Fruit fly (Drosophila melanogaster) whole organism, embryonic: ENCODE measurements around the gene al.
A peak's percentile ranks its signal among the peaks of the same experiment; 100 is the strongest.

ENCODE experiments used
- CG10431 ChIP-seq: fragments of 200-800 bp; sonication (Bioruptor generic); optimal IDR thresholded peaks from 3 replicates; lab custom pipeline; 2018; ENCODE audit warnings: missing biosample characterization, mild to moderate bottlenecking, missing genetic modification characterization
- CG11398 ChIP-seq: fragments of 200-800 bp; sonication (Bioruptor generic); optimal IDR thresholded peaks from 2 replicates; lab custom pipeline; 2016; ENCODE audit warnings: missing biosample characterization, missing genetic modification characterization
- CG12659 ChIP-seq: fragments of 200-800 bp; sonication (Bioruptor generic); optimal IDR thresholded peaks from 3 replicates; lab custom pipeline; 2017; ENCODE audit warnings: mild to moderate bottlenecking, missing biosample characterization, missing genetic modification reagents, missing genetic modification characterization
- CG15269 ChIP-seq: fragments of 200-800 bp; sonication (Bioruptor generic); optimal IDR thresholded peaks from 2 replicates; lab custom pipeline; 2018; ENCODE audit warnings: missing biosample characterization, mild to moderate bottlenecking, missing genetic modification characterization, moderate library complexity
- CG1529 ChIP-seq: fragments of 200-800 bp; sonication (Bioruptor generic); optimal IDR thresholded peaks from 3 replicates; lab custom pipeline; 2018; ENCODE audit warnings: missing biosample characterization, missing genetic modification characterization
- CG17328 ChIP-seq: fragments of 200-800 bp; sonication (Bioruptor generic); IDR thresholded peaks from 2 replicates; pipeline ENCODE4 v1.3.6; 2022; ENCODE audit warnings: missing biosample characterization, missing genetic modification characterization
- CG17361 ChIP-seq: fragments of 200-800 bp; sonication (Bioruptor generic); IDR thresholded peaks from 3 replicates; pipeline ENCODE4 v1.3.6; 2022; ENCODE audit warnings: missing biosample characterization, missing genetic modification characterization
- CG17568 ChIP-seq: fragments of 200-800 bp; sonication (Bioruptor generic); optimal IDR thresholded peaks from 2 replicates; lab custom pipeline; 2018; ENCODE audit warnings: missing biosample characterization, mild to moderate bottlenecking, missing genetic modification characterization, moderate library complexity
- CG18619 ChIP-seq: fragments of 200-800 bp; sonication (Bioruptor generic); optimal IDR thresholded peaks from 3 replicates; lab custom pipeline; 2017; ENCODE audit warnings: missing biosample characterization, mild to moderate bottlenecking, missing genetic modification characterization
- CG2120 ChIP-seq: fragments of 200-800 bp; sonication (Bioruptor generic); optimal IDR thresholded peaks from 3 replicates; lab custom pipeline; 2016; ENCODE audit warnings: missing biosample characterization, missing genetic modification characterization
- CG2712 ChIP-seq: fragments of 200-800 bp; optimal IDR thresholded peaks from 3 replicates; lab custom pipeline; 2019; ENCODE audit warnings: missing biosample characterization, mild to moderate bottlenecking, missing genetic modification characterization, moderate library complexity
- CG30020 ChIP-seq: fragments of 200-800 bp; optimal IDR thresholded peaks from 2 replicates; lab custom pipeline; 2019; ENCODE audit warnings: missing biosample characterization, mild to moderate bottlenecking, missing genetic modification characterization, moderate library complexity
- CG32767 ChIP-seq: fragments of 200-800 bp; sonication (Bioruptor generic); IDR thresholded peaks from 2 replicates; pipeline ENCODE4 v1.3.6; 2022; ENCODE audit warnings: missing biosample characterization, missing genetic modification characterization
- CG34224 ChIP-seq: fragments of 200-800 bp; sonication (Bioruptor generic); IDR thresholded peaks from 3 replicates; pipeline ENCODE4 v1.3.6; 2022; ENCODE audit warnings: missing biosample characterization, missing genetic modification characterization; ENCODE audit not compliant: partially characterized antibody
- CG4282 ChIP-seq: fragments of 200-800 bp; sonication (Bioruptor generic); optimal IDR thresholded peaks from 2 replicates; lab custom pipeline; 2016; ENCODE audit warnings: missing biosample characterization, missing genetic modification characterization
- CG4424 ChIP-seq: fragments of 200-800 bp; sonication (Bioruptor generic); optimal IDR thresholded peaks from 3 replicates; lab custom pipeline; 2016; ENCODE audit warnings: missing biosample characterization, missing genetic modification characterization
- CG4820 ChIP-seq: fragments of 200-800 bp; sonication (Bioruptor generic); optimal IDR thresholded peaks from 3 replicates; lab custom pipeline; 2016; ENCODE audit warnings: missing biosample characterization, missing genetic modification characterization
- CG6813 ChIP-seq: fragments of 200-800 bp; sonication (Bioruptor generic); optimal IDR thresholded peaks from 2 replicates; lab custom pipeline; 2017; ENCODE audit warnings: missing biosample characterization, missing genetic modification characterization, mild to moderate bottlenecking, moderate library complexity, missing genetic modification reagents
- Doc3 ChIP-seq: fragments of 200-800 bp; sonication (Bioruptor generic); IDR thresholded peaks from 3 replicates; pipeline ENCODE4 v1.3.6; 2022; ENCODE audit warnings: missing biosample characterization, missing genetic modification characterization; ENCODE audit not compliant: partially characterized antibody
- GATAe ChIP-seq: fragments of 200-800 bp; sonication (Bioruptor generic); conservative IDR thresholded peaks from 2 replicates; pipeline ENCODE4 v1.3.6; 2022; ENCODE audit warnings: missing biosample characterization, missing genetic modification characterization
- HmgZ ChIP-seq: fragments of 200-800 bp; sonication (Bioruptor generic); optimal IDR thresholded peaks from 2 replicates; lab custom pipeline; 2018; ENCODE audit warnings: missing biosample characterization, mild to moderate bottlenecking, missing genetic modification characterization
- Hr39 ChIP-seq: fragments of >200 bp; optimal IDR thresholded peaks from 2 replicates; lab custom pipeline; 2017
- NC2β ChIP-seq: fragments of 200-800 bp; sonication (Bioruptor generic); optimal IDR thresholded peaks from 2 replicates; lab custom pipeline; 2016; ENCODE audit warnings: missing biosample characterization, missing genetic modification characterization
- NFAT ChIP-seq: fragments of 200-800 bp; sonication (Bioruptor generic); IDR thresholded peaks from 2 replicates; pipeline ENCODE4 v1.3.6; 2022; ENCODE audit warnings: missing biosample characterization, missing genetic modification characterization
- PHDP ChIP-seq: fragments of 200-800 bp; sonication (Bioruptor generic); optimal IDR thresholded peaks from 3 replicates; lab custom pipeline; 2018; ENCODE audit warnings: missing biosample characterization, mild to moderate bottlenecking, missing genetic modification characterization, moderate library complexity
- Rfx ChIP-seq: fragments of 200-800 bp; sonication (Bioruptor generic); IDR thresholded peaks from 2 replicates; pipeline ENCODE4 v1.3.6; 2022; ENCODE audit warnings: missing biosample characterization, missing genetic modification characterization
- YL-1 ChIP-seq: fragments of 200-800 bp; sonication (Bioruptor generic); optimal IDR thresholded peaks from 3 replicates; lab custom pipeline; 2017; ENCODE audit warnings: missing biosample characterization, mild to moderate bottlenecking, missing genetic modification characterization
- abd-A ChIP-seq: fragments of 200-800 bp; sonication (Bioruptor generic); optimal IDR thresholded peaks from 3 replicates; lab custom pipeline; 2019; ENCODE audit warnings: missing biosample characterization, mild to moderate bottlenecking, missing genetic modification characterization, moderate library complexity
- ato ChIP-seq: fragments of 200-800 bp; sonication (Bioruptor generic); IDR thresholded peaks from 2 replicates; pipeline ENCODE4 v1.3.6; 2022; ENCODE audit warnings: missing biosample characterization, missing genetic modification characterization; ENCODE audit not compliant: partially characterized antibody
- cas ChIP-seq: fragments of 200-800 bp; sonication (Bioruptor generic); IDR thresholded peaks from 2 replicates; pipeline ENCODE4 v1.3.6; 2022; ENCODE audit warnings: missing biosample characterization, missing genetic modification characterization
- caup ChIP-seq: fragments of 200-800 bp; sonication (Bioruptor generic); optimal IDR thresholded peaks from 3 replicates; lab custom pipeline; 2017; ENCODE audit warnings: missing biosample characterization, mild to moderate bottlenecking, missing genetic modification characterization, moderate library complexity; ENCODE audit not compliant: severe bottlenecking
- chif ChIP-seq, 2 experiments: fragments of 200-800 bp; sonication (Bioruptor generic); optimal IDR thresholded peaks; 3 replicates each; lab custom pipeline; 2016; ENCODE audit warnings: missing biosample characterization in 2 of 2, missing genetic modification characterization in 2 of 2
- chm ChIP-seq: fragments of 200-800 bp; sonication (Bioruptor generic); IDR thresholded peaks from 2 replicates; pipeline ENCODE4 v1.3.6; 2022; ENCODE audit warnings: missing biosample characterization, missing genetic modification characterization
- da ChIP-seq: fragments of 200-800 bp; sonication (Bioruptor generic); optimal IDR thresholded peaks from 2 replicates; lab custom pipeline; 2016; ENCODE audit warnings: missing biosample characterization, missing genetic modification characterization
- disco-r ChIP-seq: fragments of 200-800 bp; sonication (Bioruptor generic); optimal IDR thresholded peaks from 2 replicates; lab custom pipeline; 2016; ENCODE audit warnings: missing biosample characterization, missing genetic modification characterization
- dm ChIP-seq: fragments of 200-800 bp; sonication (Bioruptor generic); optimal IDR thresholded peaks from 3 replicates; lab custom pipeline; 2016; ENCODE audit warnings: missing biosample characterization, missing genetic modification characterization
- ewg ChIP-seq: fragments of 200-800 bp; sonication (Bioruptor generic); optimal IDR thresholded peaks from 3 replicates; lab custom pipeline; 2017; ENCODE audit warnings: mild to moderate bottlenecking, missing biosample characterization, missing genetic modification reagents, missing genetic modification characterization
- fd3F ChIP-seq: fragments of 200-800 bp; sonication (Bioruptor generic); optimal IDR thresholded peaks from 2 replicates; lab custom pipeline; 2018; ENCODE audit warnings: missing biosample characterization, mild to moderate bottlenecking, missing genetic modification characterization, moderate library complexity
- gfzf ChIP-seq: fragments of 200-800 bp; sonication (Bioruptor generic); optimal IDR thresholded peaks from 2 replicates; lab custom pipeline; 2016; ENCODE audit warnings: missing biosample characterization, mild to moderate bottlenecking, missing genetic modification characterization, moderate library complexity
- grau ChIP-seq: fragments of 200-800 bp; optimal IDR thresholded peaks from 3 replicates; lab custom pipeline; 2019; ENCODE audit warnings: missing biosample characterization, mild to moderate bottlenecking, missing genetic modification characterization, moderate library complexity
- hb ChIP-seq: fragments of 200-800 bp; sonication (Bioruptor generic); IDR thresholded peaks from 3 replicates; pipeline ENCODE4 v1.3.6; 2022; ENCODE audit warnings: missing biosample characterization, missing genetic modification characterization; ENCODE audit not compliant: partially characterized antibody
- inv ChIP-seq: fragments of 200-800 bp; sonication (Bioruptor generic); IDR thresholded peaks from 2 replicates; pipeline ENCODE4 v1.3.6; 2022; ENCODE audit warnings: missing biosample characterization, missing genetic modification characterization; ENCODE audit not compliant: partially characterized antibody
- luna ChIP-seq: fragments of 200-800 bp; sonication (Bioruptor generic); optimal IDR thresholded peaks from 2 replicates; lab custom pipeline; 2016; ENCODE audit warnings: missing biosample characterization, missing genetic modification characterization
- nau ChIP-seq: fragments of 200-800 bp; sonication (Bioruptor generic); optimal IDR thresholded peaks from 3 replicates; lab custom pipeline; 2017; ENCODE audit warnings: missing biosample characterization, mild to moderate bottlenecking, missing genetic modification characterization, missing genetic modification reagents
- rib ChIP-seq: fragments of 200-800 bp; sonication (Bioruptor generic); IDR thresholded peaks from 2 replicates; pipeline ENCODE4 v1.3.6; 2022; ENCODE audit warnings: missing biosample characterization, missing genetic modification characterization
- slbo ChIP-seq: fragments of 200-800 bp; sonication (Bioruptor generic); IDR thresholded peaks from 2 replicates; pipeline ENCODE4 v1.3.6; 2022; ENCODE audit warnings: missing biosample characterization, missing genetic modification characterization
- ssp ChIP-seq: fragments of 200-800 bp; sonication (Bioruptor generic); IDR thresholded peaks from 2 replicates; pipeline ENCODE4 v1.3.6; 2022; ENCODE audit warnings: missing biosample characterization, missing genetic modification characterization
- tll ChIP-seq, 2 experiments: fragments of 200-800 bp in 1 of 2; fragments of >200 bp in 1 of 2; sonication (Bioruptor generic) in 1 of 2; optimal IDR thresholded peaks; 2 replicates each; lab custom pipeline; 2017 to 2019; ENCODE audit warnings: missing biosample characterization in 2 of 2, missing genetic modification characterization in 2 of 2, mild to moderate bottlenecking in 1 of 2, moderate library complexity in 1 of 2
- twi ChIP-seq: fragments of 200-800 bp; optimal IDR thresholded peaks from 2 replicates; lab custom pipeline; 2019; ENCODE audit warnings: missing biosample characterization, mild to moderate bottlenecking, missing genetic modification characterization, moderate library complexity

The al gene

DNA sequence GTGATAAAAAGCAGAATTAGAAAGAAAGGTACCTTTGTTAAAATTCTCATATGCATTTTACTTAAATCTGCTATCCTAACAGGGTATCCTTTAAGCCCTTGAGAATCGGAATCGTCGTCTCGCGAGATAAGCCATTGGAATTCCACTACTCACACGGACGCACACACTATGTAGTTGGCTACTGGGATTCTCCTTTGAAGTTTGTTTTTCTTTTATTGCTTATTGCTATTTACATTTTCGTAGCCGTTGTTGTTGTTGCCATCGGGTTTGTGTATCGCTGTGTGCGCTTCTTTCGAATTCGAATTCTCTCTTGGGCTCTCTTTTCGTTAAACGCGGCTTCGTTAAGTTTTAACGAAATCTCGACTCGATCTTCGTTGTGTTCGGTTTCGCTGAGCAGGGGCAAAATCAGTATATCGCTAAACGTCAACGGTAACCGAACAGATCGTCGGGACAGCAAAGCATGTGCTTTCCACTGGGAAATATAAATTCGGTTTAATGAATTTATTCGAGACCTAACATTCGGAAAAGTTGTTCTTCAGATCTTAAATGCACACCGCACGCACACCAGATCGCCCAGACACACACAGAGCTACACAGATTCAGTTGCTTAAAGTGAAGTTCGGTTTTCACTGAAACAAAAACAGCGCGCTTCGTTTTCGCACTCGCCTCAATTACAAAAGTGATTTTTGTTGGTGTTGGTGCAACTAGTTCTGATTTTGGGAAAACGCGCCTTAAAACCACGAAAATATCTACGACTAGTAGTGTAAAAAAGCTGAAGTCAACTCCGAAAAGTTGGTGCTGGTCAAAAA, 53.1 kb downstream of the al start, which contains the start of gene ex (continued):
- peak; percentile 48; the same call in 1 of the 2 replicates for TF ChIP-seq ato (GFP tag; lab: Robert Waterston, UW)
- TF ChIP-seq slbo (GFP tag; lab: Robert Waterston, UW) = no peak
- peak; percentile 65 for TF ChIP-seq HmgZ (tag; lab: Kevin White, UChicago)
- TF ChIP-seq CG2120 = peak; percentile 31
- peak; percentile 35 for TF ChIP-seq YL-1
- peak; percentile 68 for TF ChIP-seq chm (GFP tag; lab: Robert Waterston, UW)
- peak; percentile 85 for TF ChIP-seq CG6813 (GFP tag; lab: Kevin White, UChicago)
- TF ChIP-seq luna (GFP tag; lab: Kevin White, UChicago) = peak; percentile 30
- TF ChIP-seq CG10431 = peak; percentile 66
- peak; percentile 68 for TF ChIP-seq CG18619
- TF ChIP-seq rib = peak; percentile 66
- no peak for TF ChIP-seq da (GFP tag; lab: Kevin White, UChicago)
- TF ChIP-seq hb (GFP tag; lab: Robert Waterston, UW) = no peak
- TF ChIP-seq CG30020 = no peak
- no peak for TF ChIP-seq Hr39 (lab: Kevin White, UChicago)
- TF ChIP-seq inv (GFP tag; lab: Robert Waterston, UW) = no peak
- peak; percentile 58 for TF ChIP-seq nau
- peak; percentile 90 for TF ChIP-seq CG17568
- TF ChIP-seq chif (GFP tag; optimal IDR thresholded peaks at IDR 0.05; lab: Kevin White, UChicago) = peak in 1 of 2 experiments; percentile 37
- TF ChIP-seq dm (GFP tag; lab: Kevin White, UChicago) = peak; percentile 12
- no peak for TF ChIP-seq Doc3 (GFP tag; lab: Robert Waterston, UW)
- no peak for TF ChIP-seq CG4424 (GFP tag; lab: Kevin White, UChicago)
- peak; percentile 20 for TF ChIP-seq fd3F
- TF ChIP-seq CG1529 = peak; percentile 62
- no peak for TF ChIP-seq cas
- TF ChIP-seq NC2β = peak; percentile 35
- no peak for TF ChIP-seq CG17361
- TF ChIP-seq CG4282 (GFP tag; lab: Kevin White, UChicago) = peak; percentile 20
- peak; percentile 75 for TF ChIP-seq PHDP (tag; lab: Kevin White, UChicago)
- no peak for TF ChIP-seq CG4820 (GFP tag; lab: Kevin White, UChicago)
- no peak for TF ChIP-seq ssp
- TF ChIP-seq NFAT = no peak
- no peak for TF ChIP-seq CG34224 (GFP tag; lab: Robert Waterston, UW)
- TF ChIP-seq CG15269 (tag; lab: Kevin White, UChicago) = peak; percentile 67
- TF ChIP-seq CG11398 (GFP tag; lab: Kevin White, UChicago) = peak; percentile 74
- peak; percentile 57 for TF ChIP-seq CG12659
- peak; percentile 38 for TF ChIP-seq grau
- peak; percentile 45; the same call in 1 of the 2 replicates for TF ChIP-seq CG32767 (GFP tag; lab: Robert Waterston, UW)
- no peak for TF ChIP-seq gfzf
- peak; percentile 39 for TF ChIP-seq twi (tag; lab: Kevin White, UChicago)
- TF ChIP-seq GATAe (GFP tag; lab: Robert Waterston, UW) = no peak
- TF ChIP-seq CG17328 = no peak
- peak; percentile 60 for TF ChIP-seq abd-A
- no peak for TF ChIP-seq tll (GFP tag; optimal IDR thresholded peaks at IDR 0.05; lab: Kevin White, UChicago)
- TF ChIP-seq caup (GFP tag; lab: Kevin White, UChicago) = peak; percentile 75
- peak; percentile 50 for TF ChIP-seq CG2712
- no peak for TF ChIP-seq disco-r (GFP tag; lab: Kevin White, UChicago)
- TF ChIP-seq ewg (GFP tag; lab: Kevin White, UChicago) = peak; percentile 37
- no peak for TF ChIP-seq Rfx (GFP tag; lab: Robert Waterston, UW)
